Worm (Caenorhabditis elegans) whole organism, midembryonic: Measurements from ENCODE around the gene F29B9.8.
A peak's percentile ranks its signal among the peaks of the same experiment; 100 is the strongest.

ENCODE experiments used
- T22C8.4 ChIP-seq: fragments of 200-800 bp; sonication (Bioruptor generic); IDR thresholded peaks from 2 replicates; pipeline ENCODE4 v1.3.6; 2022; ENCODE audit warnings: missing genetic modification characterization, missing compliant biosample characterization
- cog-1 ChIP-seq: sonication (generic microtip); optimal IDR thresholded peaks from 2 replicates; lab custom pipeline; 2016; ENCODE audit warnings: missing genetic modification characterization, missing compliant biosample characterization
- flt-1 ChIP-seq: fragments of 200-800 bp; sonication (Bioruptor generic); IDR thresholded peaks from 2 replicates; pipeline ENCODE4 v1.3.6; 2022; ENCODE audit warnings: missing genetic modification characterization, missing compliant biosample characterization
- klf-2 ChIP-seq: fragments of 200-800 bp; sonication (Bioruptor generic); conservative IDR thresholded peaks from 2 replicates; pipeline ENCODE4 v1.3.6; 2022; ENCODE audit warnings: missing genetic modification reagents, missing genetic modification characterization, missing compliant biosample characterization
- med-1 ChIP-seq: sonication (generic microtip); optimal IDR thresholded peaks from 2 replicates; lab custom pipeline; 2017; ENCODE audit warnings: missing genetic modification characterization, mild to moderate bottlenecking, missing compliant biosample characterization, antibody characterized with exemption, missing genetic modification reagents; ENCODE audit not compliant: insufficient read depth
- ref-1 ChIP-seq: fragments of 200-800 bp; sonication (Bioruptor generic); conservative IDR thresholded peaks from 2 replicates; pipeline ENCODE4 v1.3.6; 2022; ENCODE audit warnings: missing genetic modification reagents, missing genetic modification characterization, missing compliant biosample characterization
- tab-1 ChIP-seq: fragments of 200-800 bp; sonication (Bioruptor generic); IDR thresholded peaks from 2 replicates; pipeline ENCODE4 v1.3.6; 2022; ENCODE audit warnings: missing genetic modification characterization, missing compliant biosample characterization
- ztf-23 ChIP-seq: fragments of 200-800 bp; sonication (Bioruptor generic); IDR thresholded peaks from 2 replicates; pipeline ENCODE4 v1.3.6; 2022; ENCODE audit warnings: missing genetic modification reagents, missing genetic modification characterization, missing compliant biosample characterization
- ztf-29 ChIP-seq: fragments of 200-800 bp; sonication (Bioruptor generic); IDR thresholded peaks from 2 replicates; pipeline ENCODE4 v1.3.6; 2022; ENCODE audit warnings: missing genetic modification reagents, missing genetic modification characterization, missing compliant biosample characterization

F29B9.8 gene

ce11 chrIV:4652365-4652844 is 4.9 kb downstream of the F29B9.8 start, which contains the start of gene F29B9.5:
Gene F29B9.5 (plus strand): TSS chrIV:4652415.
- TF ChIP-seq ztf-23 (no peak), ref-1 (no peak)

ce11 chrIV:4652962-4653361 is 5.5 kb downstream of the F29B9.8 start, which contains the start of gene psr-1:
Gene psr-1 (plus strand): TSS chrIV:4653262.
- no peak for TF ChIP-seq med-1 (GFP tag; lab: Kevin White, UChicago)
- TF ChIP-seq ztf-29 (GFP tag; lab: Robert Waterston, UW) = no peak
- no peak for TF ChIP-seq T22C8.4 (GFP tag; lab: Robert Waterston, UW)

- TF ChIP-seq klf-2 (GFP tag; lab: Robert Waterston, UW) (no peak), T22C8.4 (GFP tag; lab: Robert Waterston, UW) (no peak), ztf-23 (no peak), ztf-29 (GFP tag; lab: Robert Waterston, UW) (no peak), tab-1 (GFP tag; lab: Robert Waterston, UW) (no peak), med-1 (GFP tag; lab: Kevin White, UChicago) (no peak), flt-1 (GFP tag; lab: Robert Waterston, UW) (no peak), ref-1 (no peak), cog-1 (tag; lab: Kevin White, UChicago) (no peak)
Measured at ce11 chrIV:4653708-4654107, 6.2 kb downstream of the F29B9.8 start.

ce11 chrIV:4655979-4656378 is 8.5 kb downstream of the F29B9.8 start:
- TF ChIP-seq med-1 (GFP tag; lab: Kevin White, UChicago) (no peak), ztf-29 (GFP tag; lab: Robert Waterston, UW) (no peak), ref-1 (no peak), T22C8.4 (GFP tag; lab: Robert Waterston, UW) (no peak), flt-1 (GFP tag; lab: Robert Waterston, UW) (no peak), ztf-23 (no peak), tab-1 (GFP tag; lab: Robert Waterston, UW) (no peak)

ce11 chrIV:4656380-4656779 is 8.9 kb downstream of the F29B9.8 start:
- no peak for TF ChIP-seq klf-2 (GFP tag; lab: Robert Waterston, UW)
- TF ChIP-seq flt-1 (GFP tag; lab: Robert Waterston, UW) = no peak
- TF ChIP-seq ztf-23 = no peak
- TF ChIP-seq med-1 (GFP tag; lab: Kevin White, UChicago) = no peak
- TF ChIP-seq T22C8.4 (GFP tag; lab: Robert Waterston, UW) = no peak

ce11 chrIV:4657874-4658273 is 10.4 kb downstream of the F29B9.8 start, which contains the start of gene col-111:
Gene col-111 (minus strand): TSS chrIV:4657974.
- TF ChIP-seq T22C8.4 (GFP tag; lab: Robert Waterston, UW) (no peak), ztf-23 (no peak), med-1 (GFP tag; lab: Kevin White, UChicago) (no peak), tab-1 (GFP tag; lab: Robert Waterston, UW) (no peak), flt-1 (GFP tag; lab: Robert Waterston, UW) (no peak), cog-1 (tag; lab: Kevin White, UChicago) (no peak), ztf-29 (GFP tag; lab: Robert Waterston, UW) (no peak), klf-2 (GFP tag; lab: Robert Waterston, UW) (no peak), ref-1 (no peak)

ce11 chrIV:4659277-4659676 is 11.8 kb downstream of the F29B9.8 start, which contains the start of gene mrps-21:
Gene mrps-21 (minus strand): TSS chrIV:4659517.
- TF ChIP-seq ztf-29 (GFP tag; lab: Robert Waterston, UW) (no peak), ztf-23 (no peak), tab-1 (GFP tag; lab: Robert Waterston, UW) (no peak), flt-1 (GFP tag; lab: Robert Waterston, UW) (no peak), T22C8.4 (GFP tag; lab: Robert Waterston, UW) (no peak), cog-1 (tag; lab: Kevin White, UChicago) (no peak), klf-2 (GFP tag; lab: Robert Waterston, UW) (no peak), ref-1 (no peak), med-1 (GFP tag; lab: Kevin White, UChicago) (no peak)

ce11 chrIV:4660151-4661041 is 12.9 kb downstream of the F29B9.8 start, which contains the start of the genes F29B9.11 and jmjd-1.2:
Gene F29B9.11 (minus strand): TSS chrIV:4660201.
Gene jmjd-1.2 (plus strand): TSS chrIV:4660991.
- TF ChIP-seq flt-1 (GFP tag; lab: Robert Waterston, UW) (peak; percentile 86), cog-1 (tag; lab: Kevin White, UChicago) (peak; percentile 88), ref-1 (no peak), T22C8.4 (GFP tag; lab: Robert Waterston, UW) (peak; percentile 41; the same call in 1 of the 2 replicates), ztf-23 (peak; percentile 84), tab-1 (GFP tag; lab: Robert Waterston, UW) (no peak), med-1 (GFP tag; lab: Kevin White, UChicago) (no peak), klf-2 (GFP tag; lab: Robert Waterston, UW) (0 out of 2 replicates have a peak, but pooled peaks have one; percentile 24), ztf-29 (GFP tag; lab: Robert Waterston, UW) (peak; percentile 57; the same call in 1 of the 2 replicates)

- TF ChIP-seq ztf-23 = no peak
- TF ChIP-seq klf-2 (GFP tag; lab: Robert Waterston, UW) = no peak
- no peak for TF ChIP-seq T22C8.4 (GFP tag; lab: Robert Waterston, UW)
Measured at ce11 chrIV:4665079-4665478, 17.6 kb downstream of the F29B9.8 start, which contains the start of gene F29B9.1. Gene F29B9.1 (plus strand): TSS chrIV:4665379.
